Worm (Caenorhabditis elegans) whole organism, young adult: ENCODE measurements around the gene nlp-67.

Experiments
- B0019.2 ChIP-seq: fragments of 200-800 bp; sonication (Bioruptor generic); conservative IDR thresholded peaks from 2 replicates; pipeline ENCODE4 v1.3.6; 2022; ENCODE audit warnings: missing genetic modification reagents, missing genetic modification characterization, missing compliant biosample characterization
- C06A6.2 ChIP-seq: fragments of 200-800 bp; sonication (Bioruptor generic); conservative IDR thresholded peaks from 2 replicates; pipeline ENCODE4 v1.3.6; 2022; ENCODE audit warnings: missing genetic modification characterization, missing compliant biosample characterization
- C17E4.6 ChIP-seq: fragments of 200-800 bp; sonication (Bioruptor generic); IDR thresholded peaks from 2 replicates; pipeline ENCODE4 v1.3.6; 2022; ENCODE audit warnings: missing genetic modification reagents, missing genetic modification characterization, missing compliant biosample characterization
- D2030.7 ChIP-seq: fragments of 200-800 bp; sonication (Bioruptor generic); IDR thresholded peaks from 2 replicates; pipeline ENCODE4 v1.3.6; 2022; ENCODE audit warnings: missing genetic modification reagents, missing genetic modification characterization, missing compliant biosample characterization
- F22D6.2 ChIP-seq: sonication (generic microtip); optimal IDR thresholded peaks from 2 replicates; lab custom pipeline; 2016; ENCODE audit warnings: mild to moderate bottlenecking, missing genetic modification characterization, missing compliant biosample characterization
- F49E8.2 ChIP-seq: sonication (generic microtip); optimal IDR thresholded peaks from 3 replicates; lab custom pipeline; 2017; ENCODE audit warnings: missing genetic modification characterization, mild to moderate bottlenecking, missing compliant biosample characterization, antibody characterized with exemption, moderate library complexity; ENCODE audit not compliant: insufficient read depth
- F52B5.7 ChIP-seq: sonication (generic microtip); optimal IDR thresholded peaks from 2 replicates; lab custom pipeline; 2016; ENCODE audit warnings: mild to moderate bottlenecking, missing genetic modification characterization, missing compliant biosample characterization
- F55B11.4 ChIP-seq: sonication (generic microtip); optimal IDR thresholded peaks from 2 replicates; lab custom pipeline; 2016; ENCODE audit warnings: missing compliant biosample characterization, missing genetic modification characterization, borderline replicate concordance; ENCODE audit not compliant: insufficient read depth
- F57A8.1 ChIP-seq: fragments of 200-800 bp; sonication (Bioruptor generic); optimal IDR thresholded peaks from 2 replicates; lab custom pipeline; 2018; ENCODE audit warnings: mild to moderate bottlenecking, missing genetic modification characterization, moderate library complexity, missing compliant biosample characterization
- K11D2.4 ChIP-seq: fragments of 200-800 bp; sonication (Bioruptor generic); IDR thresholded peaks from 2 replicates; pipeline ENCODE4 v1.3.6; 2022; ENCODE audit warnings: missing genetic modification reagents, missing genetic modification characterization, missing compliant biosample characterization
- Y53G8AR.9 ChIP-seq: fragments of 200-800 bp; sonication (Bioruptor generic); conservative IDR thresholded peaks from 2 replicates; pipeline ENCODE4 v1.3.6; 2022; ENCODE audit warnings: missing genetic modification reagents, missing genetic modification characterization, missing compliant biosample characterization
- Y67H2A.10 ChIP-seq: fragments of 200-800 bp; sonication (Bioruptor generic); conservative IDR thresholded peaks from 2 replicates; pipeline ENCODE4 v1.3.6; 2022; ENCODE audit warnings: missing genetic modification reagents, missing genetic modification characterization, missing compliant biosample characterization
- Y95B8A.8 ChIP-seq: fragments of 200-800 bp; sonication (Bioruptor generic); IDR thresholded peaks from 2 replicates; pipeline ENCODE4 v1.3.6; 2022; ENCODE audit warnings: missing genetic modification reagents, missing genetic modification characterization, missing compliant biosample characterization
- ama-1 ChIP-seq, 3 experiments: fragments of 150-350 bp in 1 of 3; sonication (generic microtip) in 2 of 3; optimal IDR thresholded peaks; 2 replicates each; lab custom pipeline; 2014 to 2018; ENCODE audit warnings: missing biosample characterization in 2 of 3, missing genetic modification characterization in 2 of 3, missing genetic modification reagents in 2 of 3
- attf-3 ChIP-seq: fragments of 200-800 bp; sonication (Bioruptor generic); conservative IDR thresholded peaks from 2 replicates; pipeline ENCODE4 v1.3.6; 2022; ENCODE audit warnings: missing genetic modification reagents, missing genetic modification characterization, missing compliant biosample characterization
- attf-6 ChIP-seq: fragments of 200-800 bp; sonication (Bioruptor generic); IDR thresholded peaks from 2 replicates; pipeline ENCODE4 v1.3.6; 2022; ENCODE audit warnings: missing genetic modification reagents, missing genetic modification characterization, missing compliant biosample characterization
- cebp-2 ChIP-seq: fragments of 200-800 bp; sonication (Bioruptor generic); IDR thresholded peaks from 2 replicates; pipeline ENCODE4 v1.3.6; 2022; ENCODE audit warnings: missing genetic modification characterization, missing compliant biosample characterization
- ceh-40 ChIP-seq: fragments of 200-800 bp; sonication (Bioruptor generic); IDR thresholded peaks from 2 replicates; pipeline ENCODE4 v1.3.6; 2022; ENCODE audit warnings: missing genetic modification characterization, missing compliant biosample characterization
- ceh-58 ChIP-seq: fragments of 200-800 bp; sonication (Bioruptor generic); IDR thresholded peaks from 2 replicates; pipeline ENCODE4 v1.3.6; 2022; ENCODE audit warnings: missing genetic modification characterization, missing compliant biosample characterization
- ceh-79 ChIP-seq: sonication (generic microtip); optimal IDR thresholded peaks from 2 replicates; lab custom pipeline; 2017; ENCODE audit warnings: mild to moderate bottlenecking, missing genetic modification characterization, missing compliant biosample characterization
- die-1 ChIP-seq: sonication (generic microtip); optimal IDR thresholded peaks from 2 replicates; lab custom pipeline; 2016; ENCODE audit warnings: missing genotype, mild to moderate bottlenecking, missing genetic modification characterization, missing compliant biosample characterization
- dox-1 ChIP-seq: fragments of 200-800 bp; sonication (Bioruptor generic); IDR thresholded peaks from 2 replicates; pipeline ENCODE4 v1.3.6; 2022; ENCODE audit warnings: missing genetic modification reagents, missing genetic modification characterization, missing compliant biosample characterization
- dpff-1 ChIP-seq: sonication (generic microtip); optimal IDR thresholded peaks from 2 replicates; lab custom pipeline; 2017; ENCODE audit warnings: mild to moderate bottlenecking, missing genetic modification characterization, missing compliant biosample characterization
- dpl-1 ChIP-seq: fragments of 150-350 bp; optimal IDR thresholded peaks from 2 replicates; lab custom pipeline; 2014; ENCODE audit warnings: missing biosample characterization, missing genetic modification reagents, missing genetic modification characterization
- egl-44 ChIP-seq: fragments of 200-800 bp; sonication (Bioruptor generic); IDR thresholded peaks from 2 replicates; pipeline ENCODE4 v1.3.6; 2022; ENCODE audit warnings: missing genetic modification reagents, missing genetic modification characterization, missing compliant biosample characterization
- ekl-4 ChIP-seq: fragments of 200-800 bp; sonication (Bioruptor generic); IDR thresholded peaks from 2 replicates; pipeline ENCODE4 v1.3.6; 2022; ENCODE audit warnings: missing genetic modification reagents, missing genetic modification characterization, missing compliant biosample characterization
- ets-4 ChIP-seq: fragments of 200-800 bp; sonication (Bioruptor generic); optimal IDR thresholded peaks from 2 replicates; lab custom pipeline; 2018; ENCODE audit warnings: mild to moderate bottlenecking, missing genetic modification characterization, missing compliant biosample characterization
- fkh-3 ChIP-seq: sonication (generic microtip); optimal IDR thresholded peaks from 2 replicates; lab custom pipeline; 2016; ENCODE audit warnings: mild to moderate bottlenecking, missing genetic modification characterization, missing compliant biosample characterization
- hmg-1.2 ChIP-seq: fragments of 200-800 bp; sonication (Bioruptor generic); IDR thresholded peaks from 2 replicates; pipeline ENCODE4 v1.3.6; 2022; ENCODE audit warnings: missing genetic modification reagents, missing genetic modification characterization, missing compliant biosample characterization
- hrde-1 ChIP-seq: sonication (generic microtip); optimal IDR thresholded peaks from 2 replicates; lab custom pipeline; 2016; ENCODE audit warnings: missing genetic modification characterization, mild to moderate bottlenecking, missing compliant biosample characterization, moderate library complexity, missing genotype, missing genetic modification reagents, borderline replicate concordance
- hsf-1 ChIP-seq: fragments of 200-800 bp; sonication (Bioruptor generic); IDR thresholded peaks from 2 replicates; pipeline ENCODE4 v1.3.6; 2022; ENCODE audit warnings: missing genetic modification reagents, missing genetic modification characterization, missing compliant biosample characterization
- let-607 ChIP-seq, 2 experiments: fragments of 200-800 bp in 1 of 2; sonication (Bioruptor generic) in 1 of 2; sonication (generic microtip) in 1 of 2; optimal IDR thresholded peaks; 2 replicates each; lab custom pipeline; 2016 to 2018; ENCODE audit warnings: mild to moderate bottlenecking in 2 of 2, missing compliant biosample characterization in 2 of 2, missing genetic modification characterization in 2 of 2, moderate library complexity in 2 of 2, missing genotype in 1 of 2
- lin-26 ChIP-seq: fragments of 200-800 bp; sonication (Bioruptor generic); IDR thresholded peaks from 2 replicates; pipeline ENCODE4 v1.3.6; 2022; ENCODE audit warnings: missing genetic modification reagents, missing genetic modification characterization, missing compliant biosample characterization
- lin-54 ChIP-seq: fragments of 200-800 bp; sonication (Bioruptor generic); optimal IDR thresholded peaks from 2 replicates; lab custom pipeline; 2018; ENCODE audit warnings: mild to moderate bottlenecking, missing genetic modification characterization, missing compliant biosample characterization
- madf-10 ChIP-seq: sonication (generic microtip); optimal IDR thresholded peaks from 2 replicates; lab custom pipeline; 2016; ENCODE audit warnings: mild to moderate bottlenecking, missing genetic modification characterization, missing compliant biosample characterization
- madf-6 ChIP-seq: fragments of 200-800 bp; sonication (Bioruptor generic); IDR thresholded peaks from 2 replicates; pipeline ENCODE4 v1.3.6; 2022; ENCODE audit warnings: missing genetic modification reagents, missing genetic modification characterization, missing compliant biosample characterization
- nfya-1 ChIP-seq: sonication (generic microtip); optimal IDR thresholded peaks from 2 replicates; lab custom pipeline; 2017; ENCODE audit warnings: antibody characterized with exemption, missing compliant biosample characterization, missing genetic modification characterization, borderline replicate concordance; ENCODE audit not compliant: insufficient read depth
- nhr-179 ChIP-seq: sonication (generic microtip); optimal IDR thresholded peaks from 2 replicates; lab custom pipeline; 2016; ENCODE audit warnings: mild to moderate bottlenecking, missing genetic modification characterization, missing compliant biosample characterization
- nhr-27 ChIP-seq: fragments of 200-800 bp; sonication (Bioruptor generic); optimal IDR thresholded peaks from 2 replicates; lab custom pipeline; 2018; ENCODE audit warnings: mild to moderate bottlenecking, missing genetic modification characterization, moderate library complexity, missing compliant biosample characterization
- nhr-90 ChIP-seq: sonication (generic microtip); optimal IDR thresholded peaks from 2 replicates; lab custom pipeline; 2016; ENCODE audit warnings: missing genotype, mild to moderate bottlenecking, missing genetic modification characterization, missing compliant biosample characterization
- pha-4 ChIP-seq: fragments of 150-350 bp; sonication (generic microtip); optimal IDR thresholded peaks from 2 replicates; lab custom pipeline; 2014; ENCODE audit warnings: missing biosample characterization, missing genetic modification reagents, missing genetic modification characterization
- sdz-38 ChIP-seq: sonication (generic microtip); optimal IDR thresholded peaks from 2 replicates; lab custom pipeline; 2016; ENCODE audit warnings: missing genotype, missing genetic modification characterization, missing compliant biosample characterization
- tbp1 ChIP-seq: fragments of 200-800 bp; sonication (Bioruptor generic); optimal IDR thresholded peaks from 2 replicates; lab custom pipeline; 2018; ENCODE audit warnings: mild to moderate bottlenecking, missing genetic modification characterization, missing compliant biosample characterization
- zim-3 ChIP-seq: sonication (generic microtip); optimal IDR thresholded peaks from 2 replicates; lab custom pipeline; 2017; ENCODE audit warnings: mild to moderate bottlenecking, missing genetic modification characterization, moderate library complexity, missing compliant biosample characterization
- ztf-18 ChIP-seq: sonication (generic microtip); optimal IDR thresholded peaks from 2 replicates; lab custom pipeline; 2016; ENCODE audit warnings: missing genotype, mild to moderate bottlenecking, missing genetic modification characterization, missing compliant biosample characterization
- ztf-22 ChIP-seq: fragments of 200-800 bp; sonication (Bioruptor generic); optimal IDR thresholded peaks from 2 replicates; lab custom pipeline; 2018; ENCODE audit warnings: mild to moderate bottlenecking, missing genetic modification characterization, moderate library complexity, missing compliant biosample characterization
- ztf-28 ChIP-seq: fragments of 200-800 bp; sonication (Bioruptor generic); IDR thresholded peaks from 2 replicates; pipeline ENCODE4 v1.3.6; 2022; ENCODE audit warnings: missing genetic modification reagents, missing genetic modification characterization, missing compliant biosample characterization
- ztf-6 ChIP-seq: fragments of 200-800 bp; sonication (Bioruptor generic); IDR thresholded peaks from 2 replicates; pipeline ENCODE4 v1.3.6; 2022; ENCODE audit warnings: missing genetic modification reagents, missing genetic modification characterization, missing compliant biosample characterization

The nlp-67 gene

ce11 chrX:16147728-16148197 is 36.4 kb upstream of the nlp-67 start:
- peak; percentile 21 for TF ChIP-seq ztf-18 (tag; lab: Kevin White, UChicago)
- TF ChIP-seq pha-4 (tag; lab: Kevin White, UChicago) = no peak
- TF ChIP-seq C06A6.2 (GFP tag; lab: Robert Waterston, UW) = 0 out of 2 replicates have a peak, but pooled peaks have one; percentile 23
- TF ChIP-seq let-607 (tag; optimal IDR thresholded peaks at IDR 0.05; lab: Kevin White, UChicago) = no peak
- no peak for TF ChIP-seq cebp-2
- TF ChIP-seq F52B5.7 = no peak
- TF ChIP-seq nhr-27 (tag; lab: Kevin White, UChicago) = no peak
- no peak for TF ChIP-seq ztf-28 (GFP tag; lab: Robert Waterston, UW)
- no peak for TF ChIP-seq ets-4 (GFP tag; lab: Kevin White, UChicago)
- no peak for TF ChIP-seq Y95B8A.8 (GFP tag; lab: Robert Waterston, UW)
- TF ChIP-seq D2030.7 = no peak
- TF ChIP-seq ceh-58 (GFP tag; lab: Robert Waterston, UW) = no peak
- TF ChIP-seq C17E4.6 = no peak
- no peak for TF ChIP-seq sdz-38 (tag; lab: Kevin White, UChicago)
- TF ChIP-seq egl-44 = no peak
- TF ChIP-seq nhr-90 (tag; lab: Kevin White, UChicago) = no peak
- no peak for TF ChIP-seq F49E8.2 (tag; lab: Kevin White, UChicago)
- peak; percentile 50; the same call in 1 of the 2 replicates for TF ChIP-seq dox-1 (GFP tag; lab: Robert Waterston, UW)
- TF ChIP-seq ztf-22 (GFP tag; lab: Kevin White, UChicago) = no peak
- 0 out of 2 replicates have a peak, but pooled peaks have one; percentile 24 for TF ChIP-seq K11D2.4
- TF ChIP-seq madf-10 (tag; lab: Kevin White, UChicago) = no peak
- no peak for TF ChIP-seq ztf-6 (GFP tag; lab: Robert Waterston, UW)
- no peak for TF ChIP-seq Y53G8AR.9 (GFP tag; lab: Robert Waterston, UW)
- TF ChIP-seq hmg-1.2 (GFP tag; lab: Robert Waterston, UW) = peak; percentile 41; the same call in 1 of the 2 replicates
- peak; percentile 25; the same call in 1 of the 2 replicates for TF ChIP-seq lin-26
- no peak for TF ChIP-seq B0019.2
- no peak for TF ChIP-seq F57A8.1 (GFP tag; lab: Kevin White, UChicago)
- TF ChIP-seq madf-6 (GFP tag; lab: Robert Waterston, UW) = no peak
- no peak for TF ChIP-seq F55B11.4 (tag; lab: Kevin White, UChicago)
- no peak for TF ChIP-seq attf-6
- TF ChIP-seq hsf-1 (GFP tag; lab: Robert Waterston, UW) = no peak
- TF ChIP-seq ceh-79 (tag; lab: Kevin White, UChicago) = no peak
- no peak for TF ChIP-seq ekl-4 (GFP tag; lab: Robert Waterston, UW)
- TF ChIP-seq hrde-1 (tag; lab: Kevin White, UChicago) = no peak
- no peak for TF ChIP-seq dpff-1
- no peak for TF ChIP-seq attf-3 (GFP tag; lab: Robert Waterston, UW)
- TF ChIP-seq dpl-1 = no peak
- TF ChIP-seq ceh-40 (GFP tag; lab: Robert Waterston, UW) = no peak
- TF ChIP-seq zim-3 (tag; lab: Kevin White, UChicago) = no peak
- no peak for TF ChIP-seq lin-54 (GFP tag; lab: Kevin White, UChicago)
- no peak for TF ChIP-seq Y67H2A.10 (GFP tag; lab: Robert Waterston, UW)
- no peak for TF ChIP-seq nhr-179 (tag; lab: Kevin White, UChicago)
- peak; percentile 59 for TF ChIP-seq die-1 (tag; lab: Kevin White, UChicago)
- TF ChIP-seq nfya-1 (tag; lab: Kevin White, UChicago) = no peak
- TF ChIP-seq F22D6.2 = no peak
- TF ChIP-seq tbp1 = no peak
- TF ChIP-seq ama-1 (optimal IDR thresholded peaks at IDR 0.05; lab: Kevin White, UChicago) = no peak
- no peak for TF ChIP-seq ama-1 (GFP tag; optimal IDR thresholded peaks at IDR 0.05; lab: Kevin White, UChicago)
- no peak for TF ChIP-seq fkh-3 (tag; lab: Kevin White, UChicago)
